Worm (Caenorhabditis elegans) whole organism, L2 larva: ENCODE results near the gene rpl-9.

ENCODE experiments used
- F13H6.1 ChIP-seq: sonication (generic microtip); optimal IDR thresholded peaks from 2 replicates; lab custom pipeline; 2016; ENCODE audit warnings: missing genetic modification characterization, missing compliant biosample characterization
- ZK546.5 ChIP-seq: sonication (generic microtip); optimal IDR thresholded peaks from 2 replicates; lab custom pipeline; 2017; ENCODE audit warnings: missing biosample characterization, missing genetic modification characterization
- ama-1 ChIP-seq: fragments of 150-350 bp; optimal IDR thresholded peaks from 2 replicates; lab custom pipeline; 2018; ENCODE audit warnings: inconsistent platforms
- blmp-1 ChIP-seq: sonication (generic microtip); optimal IDR thresholded peaks from 2 replicates; lab custom pipeline; 2017; ENCODE audit warnings: missing genetic modification characterization, mild to moderate bottlenecking, missing compliant biosample characterization, antibody characterized with exemption, moderate library complexity; ENCODE audit not compliant: insufficient read depth
- ceh-16 ChIP-seq: fragments of 150-350 bp; optimal IDR thresholded peaks from 2 replicates; lab custom pipeline; 2014; ENCODE audit warnings: missing biosample characterization, missing genetic modification characterization
- ceh-82 ChIP-seq: fragments of 150-350 bp; optimal IDR thresholded peaks from 2 replicates; lab custom pipeline; 2014; ENCODE audit warnings: missing biosample characterization, missing genetic modification characterization
- lin-13 ChIP-seq: fragments of 150-350 bp; optimal IDR thresholded peaks from 2 replicates; lab custom pipeline; 2014; ENCODE audit warnings: missing biosample characterization, missing genetic modification reagents, missing genetic modification characterization
- nhr-11 ChIP-seq: fragments of 150-350 bp; optimal IDR thresholded peaks from 2 replicates; lab custom pipeline; 2014; ENCODE audit warnings: missing biosample characterization, missing genetic modification characterization
- nhr-12 ChIP-seq: fragments of 150-350 bp; optimal IDR thresholded peaks from 2 replicates; lab custom pipeline; 2014; ENCODE audit warnings: missing biosample characterization, missing genetic modification characterization
- nhr-23 ChIP-seq: fragments of 150-350 bp; optimal IDR thresholded peaks from 2 replicates; lab custom pipeline; 2014; ENCODE audit warnings: missing biosample characterization, missing genetic modification reagents, missing genetic modification characterization
- nhr-237 ChIP-seq: fragments of 150-350 bp; optimal IDR thresholded peaks from 2 replicates; lab custom pipeline; 2014; ENCODE audit warnings: missing biosample characterization, missing genetic modification characterization
- nhr-25 ChIP-seq: fragments of 150-350 bp; sonication (generic microtip); optimal IDR thresholded peaks from 3 replicates; lab custom pipeline; 2014; ENCODE audit warnings: missing biosample characterization, missing genetic modification characterization
- unc-39 ChIP-seq: fragments of 150-350 bp; optimal IDR thresholded peaks from 2 replicates; lab custom pipeline; 2014; ENCODE audit warnings: missing biosample characterization, missing genetic modification characterization
- unc-55 ChIP-seq: fragments of 150-350 bp; sonication (generic microtip); optimal IDR thresholded peaks from 3 replicates; lab custom pipeline; 2014; ENCODE audit warnings: missing biosample characterization, missing genetic modification reagents, missing genetic modification characterization

- no peak for TF ChIP-seq ama-1 (lab: Kevin White, UChicago)
- TF ChIP-seq nhr-23 = no peak
- TF ChIP-seq F13H6.1 (tag; lab: Kevin White, UChicago) = no peak
- no peak for TF ChIP-seq nhr-237
- TF ChIP-seq nhr-25 (tag; lab: Kevin White, UChicago) = no peak
- TF ChIP-seq unc-55 (GFP tag; lab: Kevin White, UChicago) = no peak
- TF ChIP-seq lin-13 (GFP tag; lab: Kevin White, UChicago) = no peak
- TF ChIP-seq nhr-12 = no peak
- TF ChIP-seq nhr-11 (tag; lab: Kevin White, UChicago) = no peak
- no peak for TF ChIP-seq unc-39 (tag; lab: Kevin White, UChicago)
- TF ChIP-seq ceh-16 = no peak
- TF ChIP-seq ZK546.5 (tag; lab: Kevin White, UChicago) = no peak
- no peak for TF ChIP-seq ceh-82 (tag; lab: Kevin White, UChicago)
- no peak for TF ChIP-seq blmp-1 (tag; lab: Kevin White, UChicago)
Observed at ce11 chrIII:7530830-7531229, 41.8 kb downstream of the rpl-9 start.
